Fruit fly (Drosophila melanogaster) whole organism, prepupa: ENCODE results near the gene CG15330.

Source experiments
- CG10669 ChIP-seq: fragments of 200-800 bp; sonication (Bioruptor generic); optimal IDR thresholded peaks from 3 replicates; lab custom pipeline; 2018; ENCODE audit warnings: missing biosample characterization, mild to moderate bottlenecking, missing genetic modification characterization, moderate library complexity
- CG11294 ChIP-seq: fragments of 200-800 bp; sonication (Bioruptor generic); IDR thresholded peaks from 2 replicates; pipeline ENCODE4 v1.3.6; 2022; ENCODE audit warnings: missing biosample characterization, missing genetic modification characterization
- CG11902 ChIP-seq: fragments of 200-800 bp; sonication (Bioruptor generic); optimal IDR thresholded peaks from 3 replicates; lab custom pipeline; 2016; ENCODE audit warnings: missing biosample characterization, missing genetic modification characterization
- CG15336 ChIP-seq: fragments of 200-800 bp; sonication (Bioruptor generic); IDR thresholded peaks from 2 replicates; pipeline ENCODE4 v1.3.6; 2022; ENCODE audit warnings: missing biosample characterization, missing genetic modification characterization
- CG1621 ChIP-seq: fragments of 200-800 bp; sonication (Bioruptor generic); optimal IDR thresholded peaks from 3 replicates; lab custom pipeline; 2018; ENCODE audit warnings: missing biosample characterization, mild to moderate bottlenecking, missing genetic modification characterization
- CG3032 ChIP-seq: fragments of 200-800 bp; optimal IDR thresholded peaks from 2 replicates; lab custom pipeline; 2019; ENCODE audit warnings: missing biosample characterization, mild to moderate bottlenecking, missing genetic modification characterization, moderate library complexity
- CG31627 ChIP-seq: fragments of 200-800 bp; sonication (Bioruptor generic); optimal IDR thresholded peaks from 3 replicates; lab custom pipeline; 2016; ENCODE audit warnings: missing biosample characterization, missing genetic modification characterization
- CG32006 ChIP-seq: fragments of 200-800 bp; sonication (Bioruptor generic); optimal IDR thresholded peaks from 3 replicates; lab custom pipeline; 2017; ENCODE audit warnings: missing biosample characterization, mild to moderate bottlenecking, missing genetic modification characterization
- CG34406 ChIP-seq: fragments of 200-800 bp; sonication (Bioruptor generic); optimal IDR thresholded peaks from 3 replicates; lab custom pipeline; 2016; ENCODE audit warnings: missing biosample characterization, missing genetic modification characterization
- CG3919 ChIP-seq: fragments of 200-800 bp; sonication (Bioruptor generic); optimal IDR thresholded peaks from 3 replicates; lab custom pipeline; 2016; ENCODE audit warnings: missing biosample characterization, missing genetic modification characterization
- CG4318 ChIP-seq: fragments of 200-800 bp; sonication (Bioruptor generic); optimal IDR thresholded peaks from 3 replicates; lab custom pipeline; 2017; ENCODE audit warnings: missing biosample characterization, mild to moderate bottlenecking, missing genetic modification characterization
- CG6163 ChIP-seq: fragments of 200-800 bp; sonication (Bioruptor generic); IDR thresholded peaks from 3 replicates; pipeline ENCODE4 v1.3.6; 2022; ENCODE audit warnings: missing biosample characterization, missing genetic modification characterization
- CG6276 ChIP-seq: fragments of 200-800 bp; sonication (Bioruptor generic); optimal IDR thresholded peaks from 2 replicates; lab custom pipeline; 2017; ENCODE audit warnings: missing biosample characterization, mild to moderate bottlenecking, missing genetic modification characterization
- CG6808 ChIP-seq: fragments of 200-800 bp; sonication (Bioruptor generic); optimal IDR thresholded peaks from 3 replicates; lab custom pipeline; 2017; ENCODE audit warnings: missing biosample characterization, missing genetic modification characterization, mild to moderate bottlenecking, moderate library complexity, missing genetic modification reagents
- CG7368 ChIP-seq: fragments of 200-800 bp; sonication (Bioruptor generic); optimal IDR thresholded peaks from 3 replicates; lab custom pipeline; 2016; ENCODE audit warnings: missing biosample characterization, missing genetic modification characterization
- CG8119 ChIP-seq: fragments of 200-800 bp; sonication (Bioruptor generic); IDR thresholded peaks from 3 replicates; pipeline ENCODE4 v1.3.6; 2022; ENCODE audit warnings: missing biosample characterization, missing genetic modification characterization
- CG8319 ChIP-seq: fragments of 200-800 bp; sonication (Bioruptor generic); optimal IDR thresholded peaks from 3 replicates; lab custom pipeline; 2016; ENCODE audit warnings: missing biosample characterization, missing genetic modification characterization
- CG9139 ChIP-seq: fragments of 200-800 bp; sonication (Bioruptor generic); optimal IDR thresholded peaks from 3 replicates; lab custom pipeline; 2017; ENCODE audit warnings: missing biosample characterization, mild to moderate bottlenecking, missing genetic modification characterization
- Eip75B ChIP-seq: fragments of 200-800 bp; sonication (Bioruptor generic); optimal IDR thresholded peaks from 3 replicates; lab custom pipeline; 2016; ENCODE audit warnings: missing biosample characterization, missing genetic modification characterization
- Eip78C ChIP-seq: fragments of 200-800 bp; sonication (Bioruptor generic); peaks from one replicate; lab custom pipeline; 2016; ENCODE audit warnings: missing biosample characterization, missing genetic modification characterization
- Ets21C ChIP-seq: fragments of 200-800 bp; sonication (Bioruptor generic); optimal IDR thresholded peaks from 3 replicates; lab custom pipeline; 2016; ENCODE audit warnings: missing biosample characterization, missing genetic modification characterization
- Ets96B ChIP-seq: fragments of 200-800 bp; optimal IDR thresholded peaks from 2 replicates; lab custom pipeline; 2019; ENCODE audit warnings: missing biosample characterization, mild to moderate bottlenecking, missing genetic modification characterization, moderate library complexity
- Hr38 ChIP-seq: sonication (Bioruptor generic); optimal IDR thresholded peaks from 2 replicates; lab custom pipeline; 2016; ENCODE audit warnings: missing biosample characterization, missing genetic modification characterization
- Hr39 ChIP-seq: fragments of 200-800 bp; sonication (Bioruptor generic); optimal IDR thresholded peaks from 2 replicates; lab custom pipeline; 2016; ENCODE audit warnings: missing biosample characterization, missing genetic modification characterization
- Hr4 ChIP-seq: fragments of 200-800 bp; sonication (Bioruptor generic); optimal IDR thresholded peaks from 3 replicates; lab custom pipeline; 2016; ENCODE audit warnings: missing biosample characterization, missing genetic modification characterization
- Lpt ChIP-seq: fragments of 200-800 bp; sonication (Bioruptor generic); optimal IDR thresholded peaks from 3 replicates; lab custom pipeline; 2016; ENCODE audit warnings: missing biosample characterization, missing genetic modification characterization
- OdsH ChIP-seq: fragments of 200-800 bp; sonication (Bioruptor generic); optimal IDR thresholded peaks from 3 replicates; lab custom pipeline; 2016; ENCODE audit warnings: missing biosample characterization, missing genetic modification characterization
- Smox ChIP-seq: fragments of 200-800 bp; sonication (Bioruptor generic); optimal IDR thresholded peaks from 3 replicates; lab custom pipeline; 2016; ENCODE audit warnings: missing biosample characterization, missing genetic modification characterization
- Sox14 ChIP-seq: fragments of 200-800 bp; sonication (Bioruptor generic); optimal IDR thresholded peaks from 3 replicates; lab custom pipeline; 2016; ENCODE audit warnings: missing biosample characterization, missing genetic modification characterization
- Sox15 ChIP-seq: fragments of 200-800 bp; sonication (Bioruptor generic); optimal IDR thresholded peaks from 3 replicates; lab custom pipeline; 2016; ENCODE audit warnings: missing biosample characterization, missing genetic modification characterization
- achi ChIP-seq: fragments of 200-800 bp; sonication (Bioruptor generic); optimal IDR thresholded peaks from 3 replicates; lab custom pipeline; 2016; ENCODE audit warnings: missing biosample characterization, missing genetic modification characterization
- acj6 ChIP-seq: fragments of 200-800 bp; sonication (Bioruptor generic); optimal IDR thresholded peaks from 3 replicates; lab custom pipeline; 2016; ENCODE audit warnings: missing biosample characterization, missing genetic modification characterization
- cyc ChIP-seq: fragments of 200-800 bp; sonication (Bioruptor generic); optimal IDR thresholded peaks from 3 replicates; lab custom pipeline; 2016; ENCODE audit warnings: missing biosample characterization, missing genetic modification characterization
- dac ChIP-seq: fragments of 200-800 bp; sonication (Bioruptor generic); optimal IDR thresholded peaks from 2 replicates; lab custom pipeline; 2017; ENCODE audit warnings: missing biosample characterization, mild to moderate bottlenecking, missing genetic modification characterization
- dsx ChIP-seq: fragments of 200-800 bp; optimal IDR thresholded peaks from 3 replicates; lab custom pipeline; 2019; ENCODE audit warnings: missing biosample characterization, mild to moderate bottlenecking, missing genetic modification characterization, moderate library complexity; ENCODE audit not compliant: poor library complexity, severe bottlenecking
- eg ChIP-seq: fragments of 200-800 bp; sonication (Bioruptor generic); IDR thresholded peaks from 3 replicates; pipeline ENCODE4 v1.3.6; 2022; ENCODE audit warnings: missing biosample characterization, missing genetic modification characterization
- esn ChIP-seq: fragments of 200-800 bp; sonication (Bioruptor generic); optimal IDR thresholded peaks from 2 replicates; lab custom pipeline; 2016; ENCODE audit warnings: missing biosample characterization, mild to moderate bottlenecking, missing genetic modification characterization, moderate library complexity
- fd59A ChIP-seq: fragments of 200-800 bp; sonication (Bioruptor generic); optimal IDR thresholded peaks from 2 replicates; lab custom pipeline; 2017; ENCODE audit warnings: missing biosample characterization, mild to moderate bottlenecking, missing genetic modification characterization, missing genetic modification reagents
- fd85E ChIP-seq: fragments of 200-800 bp; sonication (Bioruptor generic); optimal IDR thresholded peaks from 3 replicates; lab custom pipeline; 2016; ENCODE audit warnings: missing biosample characterization, missing genetic modification characterization
- fkh ChIP-seq: fragments of 200-800 bp; sonication (Bioruptor generic); optimal IDR thresholded peaks from 3 replicates; lab custom pipeline; 2017; ENCODE audit warnings: missing biosample characterization, mild to moderate bottlenecking, missing genetic modification characterization, moderate library complexity
- lz ChIP-seq: fragments of 200-800 bp; sonication (Bioruptor generic); optimal IDR thresholded peaks from 3 replicates; lab custom pipeline; 2016; ENCODE audit warnings: missing biosample characterization, missing genetic modification characterization
- net ChIP-seq: fragments of 200-800 bp; sonication (Bioruptor generic); optimal IDR thresholded peaks from 3 replicates; lab custom pipeline; 2016; ENCODE audit warnings: missing biosample characterization, missing genetic modification characterization
- pdm3 ChIP-seq: fragments of 200-800 bp; sonication (Bioruptor generic); optimal IDR thresholded peaks from 3 replicates; lab custom pipeline; 2016; ENCODE audit warnings: missing biosample characterization, missing genetic modification characterization
- salr ChIP-seq, 2 experiments: fragments of 200-800 bp; sonication (Bioruptor generic); optimal IDR thresholded peaks; 3 replicates each; lab custom pipeline; 2016 to 2018; ENCODE audit warnings: missing biosample characterization in 2 of 2, missing genetic modification characterization in 2 of 2, mild to moderate bottlenecking in 1 of 2
- spab ChIP-seq: fragments of 200-800 bp; sonication (Bioruptor generic); optimal IDR thresholded peaks from 2 replicates; lab custom pipeline; 2017; ENCODE audit warnings: missing biosample characterization, mild to moderate bottlenecking, missing genetic modification characterization, missing genetic modification reagents
- ss ChIP-seq, 2 experiments: fragments of 200-800 bp; sonication (Bioruptor generic); optimal IDR thresholded peaks; 2 replicates in 1 of 2; 3 replicates in 1 of 2; lab custom pipeline; 2017 to 2018; ENCODE audit warnings: mild to moderate bottlenecking in 2 of 2, missing biosample characterization in 2 of 2, missing genetic modification characterization in 2 of 2, moderate library complexity in 1 of 2
- svp ChIP-seq: fragments of 200-800 bp; sonication (Bioruptor generic); peaks from one replicate; lab custom pipeline; 2016; ENCODE audit warnings: missing biosample characterization, missing genetic modification characterization
- topi ChIP-seq: fragments of 200-800 bp; sonication (Bioruptor generic); optimal IDR thresholded peaks from 3 replicates; lab custom pipeline; 2016; ENCODE audit warnings: missing biosample characterization, missing genetic modification characterization

Gene CG15330

dm6 chrX:7986551-7986950, 30.7 kb downstream of the CG15330 start:
- peak; percentile 13 for TF ChIP-seq esn
- TF ChIP-seq Sox14 (GFP tag; lab: Kevin White, UChicago): no peak
- TF ChIP-seq Eip78C (GFP tag; lab: Kevin White, UChicago): peak; percentile 18
- no peak for TF ChIP-seq achi (GFP tag; lab: Kevin White, UChicago)
- peak; percentile 25 for TF ChIP-seq CG6808 (GFP tag; lab: Kevin White, UChicago)
- no peak for TF ChIP-seq CG10669 (GFP tag; lab: Kevin White, UChicago)
- TF ChIP-seq spab: no peak
- no peak for TF ChIP-seq pdm3 (GFP tag; lab: Kevin White, UChicago)
- peak; percentile 5 for TF ChIP-seq Smox (GFP tag; lab: Kevin White, UChicago)
- no peak for TF ChIP-seq Hr39 (GFP tag; lab: Kevin White, UChicago)

- TF ChIP-seq CG6276 (GFP tag; lab: Kevin White, UChicago) (no peak), fd85E (GFP tag; lab: Kevin White, UChicago) (no peak), Ets96B (tag; lab: Kevin White, UChicago) (no peak), CG34406 (no peak), CG15336 (GFP tag; lab: Robert Waterston, UW) (0 out of 2 replicates have a peak, but pooled peaks have one; percentile 47), acj6 (peak; percentile 14), esn (no peak), CG11902 (GFP tag; lab: Kevin White, UChicago) (no peak), fd59A (GFP tag; lab: Kevin White, UChicago) (no peak), lz (no peak), OdsH (peak; percentile 26), Sox15 (GFP tag; lab: Kevin White, UChicago) (no peak), fkh (peak; percentile 32), cyc (GFP tag; lab: Kevin White, UChicago) (no peak), CG32006 (GFP tag; lab: Kevin White, UChicago) (peak; percentile 50), CG8319 (GFP tag; lab: Kevin White, UChicago) (no peak), achi (GFP tag; lab: Kevin White, UChicago) (peak; percentile 15), CG6808 (GFP tag; lab: Kevin White, UChicago) (peak; percentile 93), CG3919 (GFP tag; lab: Kevin White, UChicago) (no peak), CG6163 (peak; percentile 48; the same call in 1 of the 3 replicates), pdm3 (GFP tag; lab: Kevin White, UChicago) (no peak), salr (GFP tag; optimal IDR thresholded peaks at IDR 0.05; lab: Kevin White, UChicago) (peak in 1 of 2 experiments; percentile 8), Lpt (GFP tag; lab: Kevin White, UChicago) (no peak), Eip78C (GFP tag; lab: Kevin White, UChicago) (peak; percentile 70), Eip75B (GFP tag; lab: Kevin White, UChicago) (no peak), CG31627 (no peak), CG7368 (GFP tag; lab: Kevin White, UChicago) (no peak), dsx (no peak), CG8119 (0 out of 3 replicates have a peak, but pooled peaks have one; percentile 29), eg (GFP tag; lab: Robert Waterston, UW) (peak; percentile 36; the same call in 1 of the 3 replicates), Hr38 (GFP tag; lab: Kevin White, UChicago) (no peak), Smox (GFP tag; lab: Kevin White, UChicago) (no peak), dac (GFP tag; lab: Kevin White, UChicago) (no peak), CG1621 (tag; lab: Kevin White, UChicago) (no peak), Sox14 (GFP tag; lab: Kevin White, UChicago) (no peak), net (GFP tag; lab: Kevin White, UChicago) (no peak), Ets21C (GFP tag; lab: Kevin White, UChicago) (no peak), topi (GFP tag; lab: Kevin White, UChicago) (no peak), Hr4 (no peak), CG3032 (tag; lab: Kevin White, UChicago) (no peak), CG9139 (GFP tag; lab: Kevin White, UChicago) (no peak), svp (peak; percentile 20), CG4318 (peak; percentile 3), CG11294 (peak; percentile 23; the same call in 1 of the 2 replicates), ss (GFP tag; optimal IDR thresholded peaks at IDR 0.05; lab: Kevin White, UChicago) (peak in 1 of 2 experiments; percentile 6)
Measured at dm6 chrX:7995171-7995747, 39.4 kb downstream of the CG15330 start, which contains the start of gene Tbh. Gene Tbh (plus strand): TSS chrX:7995697.
